Worm (Caenorhabditis elegans) whole organism, young adult: ENCODE measurements around the gene col-170.

Experiments used
- ama-1 ChIP-seq, 3 experiments: fragments of 150-350 bp in 1 of 3; sonication (generic microtip) in 2 of 3; optimal IDR thresholded peaks; 2 replicates each; lab custom pipeline; 2014 to 2018; ENCODE audit warnings: missing biosample characterization in 2 of 3, missing genetic modification characterization in 2 of 3, missing genetic modification reagents in 2 of 3
- him-1 ChIP-seq: sonication (generic microtip); optimal IDR thresholded peaks from 2 replicates; lab custom pipeline; 2016; ENCODE audit warnings: missing genotype, missing genetic modification reagents, missing genetic modification characterization, missing compliant biosample characterization
- lir-1 ChIP-seq: fragments of 200-800 bp; sonication (Bioruptor generic); conservative IDR thresholded peaks from 2 replicates; pipeline ENCODE4 v1.3.6; 2022; ENCODE audit warnings: missing genetic modification reagents, missing genetic modification characterization, missing compliant biosample characterization
- lsy-27 ChIP-seq: sonication (generic microtip); optimal IDR thresholded peaks from 2 replicates; lab custom pipeline; 2017; ENCODE audit warnings: missing genetic modification characterization, mild to moderate bottlenecking, missing compliant biosample characterization, antibody characterized with exemption, missing genotype, borderline replicate concordance; ENCODE audit not compliant: insufficient read depth
- madf-10 ChIP-seq: sonication (generic microtip); optimal IDR thresholded peaks from 2 replicates; lab custom pipeline; 2016; ENCODE audit warnings: mild to moderate bottlenecking, missing genetic modification characterization, missing compliant biosample characterization
- nfya-2 ChIP-seq: fragments of 200-800 bp; sonication (Bioruptor generic); IDR thresholded peaks from 2 replicates; pipeline ENCODE4 v1.3.6; 2022; ENCODE audit warnings: missing genetic modification reagents, missing genetic modification characterization, missing compliant biosample characterization
- rcor-1 ChIP-seq: fragments of 200-800 bp; sonication (Bioruptor generic); IDR thresholded peaks from 2 replicates; pipeline ENCODE4 v1.3.6; 2022; ENCODE audit warnings: missing genetic modification reagents, missing genetic modification characterization, missing compliant biosample characterization
- unc-130 ChIP-seq: sonication (generic microtip); optimal IDR thresholded peaks from 2 replicates; lab custom pipeline; 2016; ENCODE audit warnings: missing genetic modification reagents, missing genetic modification characterization, missing compliant biosample characterization
- ztf-3 ChIP-seq: fragments of 200-800 bp; sonication (Bioruptor generic); optimal IDR thresholded peaks from 2 replicates; lab custom pipeline; 2018; ENCODE audit warnings: mild to moderate bottlenecking, missing genetic modification characterization, missing compliant biosample characterization

DNA sequence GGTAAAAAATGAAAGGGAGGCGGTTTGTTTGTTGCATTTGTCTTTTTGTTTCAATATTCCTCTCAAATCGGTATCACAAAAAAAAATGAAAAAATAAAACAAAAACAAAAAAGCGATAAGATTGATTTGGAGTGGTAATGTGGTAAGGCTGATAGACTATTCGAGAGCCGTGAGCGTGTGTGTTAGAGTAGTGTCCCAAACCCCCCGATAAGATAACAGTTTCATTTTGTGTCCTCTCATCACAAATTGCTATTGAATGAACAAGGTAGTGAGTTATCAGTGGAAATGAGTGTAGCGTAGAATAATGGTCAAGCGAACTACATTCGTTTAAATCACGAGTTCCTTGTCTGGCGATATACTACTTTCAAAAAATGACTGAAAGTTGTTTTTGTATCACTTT lies 6.9 kb downstream of the col-170 start:
- TF ChIP-seq ama-1 (optimal IDR thresholded peaks at IDR 0.05; lab: Kevin White, UChicago) (no peak), ama-1 (GFP tag; optimal IDR thresholded peaks at IDR 0.05; lab: Kevin White, UChicago) (no peak), rcor-1 (GFP tag; lab: Robert Waterston, UW) (no peak), madf-10 (no peak), lsy-27 (no peak), nfya-2 (GFP tag; lab: Robert Waterston, UW) (no peak), unc-130 (GFP tag; lab: Kevin White, UChicago) (no peak), ztf-3 (GFP tag; lab: Kevin White, UChicago) (no peak), lir-1 (GFP tag; lab: Robert Waterston, UW) (no peak), him-1 (tag; lab: Kevin White, UChicago) (no peak)
